Worm (Caenorhabditis elegans) whole organism, L1 larva: ENCODE results near the gene flp-34.

Source experiments
- C16A3.4 ChIP-seq: fragments of 150-350 bp; optimal IDR thresholded peaks from 2 replicates; lab custom pipeline; 2014; ENCODE audit warnings: missing biosample characterization, missing genetic modification characterization
- Y116A8C.19 ChIP-seq: sonication (generic microtip); optimal IDR thresholded peaks from 2 replicates; lab custom pipeline; 2016; ENCODE audit warnings: missing compliant biosample characterization, missing genetic modification characterization, borderline replicate concordance
- aha-1 ChIP-seq: fragments of 150-350 bp; optimal IDR thresholded peaks from 2 replicates; lab custom pipeline; 2014; ENCODE audit warnings: missing biosample characterization, missing genetic modification characterization
- alr-1 ChIP-seq: fragments of 200-800 bp; sonication (Bioruptor generic); optimal IDR thresholded peaks from 2 replicates; lab custom pipeline; 2018; ENCODE audit warnings: borderline replicate concordance, mild to moderate bottlenecking, missing genetic modification characterization, missing compliant biosample characterization
- aly-2 ChIP-seq: fragments of 150-350 bp; optimal IDR thresholded peaks from 2 replicates; lab custom pipeline; 2014; ENCODE audit warnings: missing biosample characterization, missing genetic modification characterization
- ama-1 ChIP-seq: fragments of 150-350 bp; optimal IDR thresholded peaks from 2 replicates; lab custom pipeline; 2014
- ceh-90 ChIP-seq: sonication (generic microtip); optimal IDR thresholded peaks from 2 replicates; lab custom pipeline; 2016; ENCODE audit warnings: missing genetic modification characterization, missing compliant biosample characterization
- efl-1 ChIP-seq, 4 experiments: fragments of 150-350 bp; optimal IDR thresholded peaks in 3 of 4; peaks in 1 of 4; 1 replicate in 1 of 4; 2 replicates in 3 of 4; lab custom pipeline; 2014; ENCODE audit warnings: missing biosample characterization in 2 of 4, missing genetic modification characterization in 2 of 4, missing genetic modification reagents in 2 of 4
- egl-27 ChIP-seq, 2 experiments: fragments of 150-350 bp in 1 of 2; sonication (generic microtip); optimal IDR thresholded peaks; 3 replicates each; lab custom pipeline; 2017 to 2018; ENCODE audit warnings: missing biosample characterization in 2 of 2, missing genetic modification characterization in 2 of 2, missing genetic modification reagents in 2 of 2
- ets-5 ChIP-seq: fragments of 200-800 bp; sonication (Bioruptor generic); IDR thresholded peaks from 2 replicates; pipeline ENCODE4 v1.3.6; 2022; ENCODE audit warnings: missing genetic modification characterization, missing compliant biosample characterization
- fkh-10 ChIP-seq: sonication (generic microtip); optimal IDR thresholded peaks from 2 replicates; lab custom pipeline; 2017; ENCODE audit warnings: missing biosample characterization, missing genetic modification reagents, missing genetic modification characterization
- fkh-8 ChIP-seq: sonication (generic microtip); optimal IDR thresholded peaks from 2 replicates; lab custom pipeline; 2016; ENCODE audit warnings: mild to moderate bottlenecking, missing genetic modification characterization, missing compliant biosample characterization
- hlh-4 ChIP-seq: sonication (generic microtip); optimal IDR thresholded peaks from 2 replicates; lab custom pipeline; 2016; ENCODE audit warnings: mild to moderate bottlenecking, missing genetic modification characterization, missing compliant biosample characterization
- hpl-2 ChIP-seq: fragments of 150-350 bp; optimal IDR thresholded peaks from 2 replicates; lab custom pipeline; 2014; ENCODE audit warnings: missing biosample characterization, missing genetic modification reagents, missing genetic modification characterization
- jun-1 ChIP-seq: fragments of 150-350 bp; optimal IDR thresholded peaks from 2 replicates; lab custom pipeline; 2014; ENCODE audit warnings: missing biosample characterization, missing genetic modification reagents, missing genetic modification characterization
- lin-13 ChIP-seq: fragments of 150-350 bp; optimal IDR thresholded peaks from 2 replicates; lab custom pipeline; 2014; ENCODE audit warnings: missing biosample characterization, missing genetic modification reagents, missing genetic modification characterization
- lin-14 ChIP-seq: fragments of 200-800 bp; sonication (Bioruptor generic); optimal IDR thresholded peaks from 2 replicates; lab custom pipeline; 2018; ENCODE audit warnings: mild to moderate bottlenecking, missing genetic modification characterization, moderate library complexity, missing compliant biosample characterization
- lin-35 ChIP-seq, 2 experiments: fragments of 150-350 bp; optimal IDR thresholded peaks; 2 replicates each; lab custom pipeline; 2014; ENCODE audit warnings: missing biosample characterization in 2 of 2, missing genetic modification characterization in 2 of 2, missing genetic modification reagents in 2 of 2
- lin-39 ChIP-seq: fragments of 150-350 bp; optimal IDR thresholded peaks from 2 replicates; lab custom pipeline; 2014; ENCODE audit warnings: missing biosample characterization, missing genetic modification reagents, missing genetic modification characterization
- mab-9 ChIP-seq: fragments of 200-800 bp; sonication (Bioruptor generic); IDR thresholded peaks from 2 replicates; pipeline ENCODE4 v1.3.6; 2022; ENCODE audit warnings: missing genetic modification reagents, missing genetic modification characterization, missing compliant biosample characterization
- mef-2 ChIP-seq: fragments of 150-350 bp; optimal IDR thresholded peaks from 2 replicates; lab custom pipeline; 2014; ENCODE audit warnings: missing biosample characterization, missing genetic modification characterization
- mep-1 ChIP-seq: fragments of 150-350 bp; optimal IDR thresholded peaks from 2 replicates; lab custom pipeline; 2014; ENCODE audit warnings: missing biosample characterization, missing genetic modification characterization
- nhr-11 ChIP-seq: fragments of 150-350 bp; optimal IDR thresholded peaks from 2 replicates; lab custom pipeline; 2014; ENCODE audit warnings: missing biosample characterization, missing genetic modification characterization
- nhr-237 ChIP-seq: fragments of 150-350 bp; optimal IDR thresholded peaks from 2 replicates; lab custom pipeline; 2014; ENCODE audit warnings: missing biosample characterization, missing genetic modification characterization
- nhr-47 ChIP-seq: sonication (generic microtip); optimal IDR thresholded peaks from 2 replicates; lab custom pipeline; 2016; ENCODE audit warnings: mild to moderate bottlenecking, missing genetic modification characterization, moderate library complexity, missing compliant biosample characterization
- nhr-71 ChIP-seq: sonication (generic microtip); optimal IDR thresholded peaks from 2 replicates; lab custom pipeline; 2016; ENCODE audit warnings: mild to moderate bottlenecking, missing genetic modification characterization, moderate library complexity, missing compliant biosample characterization
- nhr-77 ChIP-seq: fragments of 150-350 bp; optimal IDR thresholded peaks from 2 replicates; lab custom pipeline; 2014; ENCODE audit warnings: missing biosample characterization, missing genetic modification characterization
- nhr-84 ChIP-seq: sonication (generic microtip); optimal IDR thresholded peaks from 2 replicates; lab custom pipeline; 2017; ENCODE audit warnings: missing biosample characterization, missing genetic modification characterization
- nhr-90 ChIP-seq: sonication (generic microtip); optimal IDR thresholded peaks from 2 replicates; lab custom pipeline; 2016; ENCODE audit warnings: mild to moderate bottlenecking, missing genetic modification characterization, missing compliant biosample characterization; ENCODE audit not compliant: poor library complexity
- pax-3 ChIP-seq: fragments of 200-800 bp; sonication (Bioruptor generic); optimal IDR thresholded peaks from 2 replicates; lab custom pipeline; 2018; ENCODE audit warnings: mild to moderate bottlenecking, missing genetic modification characterization, moderate library complexity, missing compliant biosample characterization
- skn-1 ChIP-seq: fragments of 150-350 bp; optimal IDR thresholded peaks from 2 replicates; lab custom pipeline; 2014; ENCODE audit warnings: missing biosample characterization, missing genetic modification characterization
- snpc-4 ChIP-seq: fragments of 150-350 bp; optimal IDR thresholded peaks from 2 replicates; lab custom pipeline; 2014; ENCODE audit warnings: missing biosample characterization, missing genetic modification characterization
- sox-4 ChIP-seq: sonication (generic microtip); optimal IDR thresholded peaks from 2 replicates; lab custom pipeline; 2016; ENCODE audit warnings: missing genetic modification characterization, missing compliant biosample characterization
- swsn-7 ChIP-seq: sonication (generic microtip); optimal IDR thresholded peaks from 2 replicates; lab custom pipeline; 2016; ENCODE audit warnings: missing genetic modification characterization, missing compliant biosample characterization
- tlp-1 ChIP-seq: fragments of 150-350 bp; optimal IDR thresholded peaks from 2 replicates; lab custom pipeline; 2014; ENCODE audit warnings: missing biosample characterization, missing genetic modification characterization
- unc-62 ChIP-seq: fragments of 150-350 bp; optimal IDR thresholded peaks from 2 replicates; lab custom pipeline; 2014; ENCODE audit warnings: missing biosample characterization, missing genetic modification reagents, missing genetic modification characterization
- unc-98 ChIP-seq: fragments of 200-800 bp; sonication (Bioruptor generic); IDR thresholded peaks from 2 replicates; pipeline ENCODE4 v1.3.6; 2022; ENCODE audit warnings: missing genetic modification characterization, missing compliant biosample characterization
- xbp-1 ChIP-seq: sonication (generic microtip); optimal IDR thresholded peaks from 2 replicates; lab custom pipeline; 2016; ENCODE audit warnings: missing genetic modification characterization, missing compliant biosample characterization
- zag-1 ChIP-seq: fragments of 150-350 bp; optimal IDR thresholded peaks from 2 replicates; lab custom pipeline; 2014; ENCODE audit warnings: missing biosample characterization, missing genetic modification characterization
- ztf-11 ChIP-seq, 2 experiments: sonication (generic microtip); optimal IDR thresholded peaks; 2 replicates each; lab custom pipeline; 2016 to 2017; ENCODE audit warnings: missing genetic modification characterization in 2 of 2, missing biosample characterization in 1 of 2, missing compliant biosample characterization in 1 of 2

flp-34 gene

ce11 chrV:1003826-1004225, 29.4 kb downstream of the flp-34 start (continued):
- TF ChIP-seq ets-5, result no peak
- TF ChIP-seq alr-1 (tag; lab: Kevin White, UChicago), result no peak
- no peak for TF ChIP-seq mef-2 (tag; lab: Kevin White, UChicago)
- TF ChIP-seq swsn-7 (tag; lab: Kevin White, UChicago), result peak; percentile 81
- peak; percentile 96 for TF ChIP-seq pax-3 (tag; lab: Kevin White, UChicago)
- peak; percentile 31 for TF ChIP-seq lin-13 (GFP tag; lab: Kevin White, UChicago)
- TF ChIP-seq C16A3.4 (tag; lab: Kevin White, UChicago), result peak; percentile 69
- peak; percentile 57 for TF ChIP-seq mep-1 (tag; lab: Kevin White, UChicago)
- peak; percentile 93 for TF ChIP-seq nhr-47 (tag; lab: Kevin White, UChicago)
- peak; percentile 52 for TF ChIP-seq lin-39 (tag; lab: Kevin White, UChicago)
- TF ChIP-seq hlh-4 (tag; lab: Kevin White, UChicago), result peak; percentile 38
- TF ChIP-seq egl-27 (tag; optimal IDR thresholded peaks at IDR 0.05; lab: Kevin White, UChicago), result no peak
- peak; percentile 95 for TF ChIP-seq nhr-90 (tag; lab: Kevin White, UChicago)
- TF ChIP-seq sox-4 (tag; lab: Kevin White, UChicago), result peak; percentile 86
- TF ChIP-seq nhr-71 (tag; lab: Kevin White, UChicago), result peak; percentile 92
- peak; percentile 20 for TF ChIP-seq fkh-10
- TF ChIP-seq ceh-90, result peak; percentile 81
- TF ChIP-seq fkh-8 (tag; lab: Kevin White, UChicago), result peak; percentile 92
- TF ChIP-seq ztf-11 (tag; optimal IDR thresholded peaks at IDR 0.05; lab: Kevin White, UChicago), result peak in 1 of 2 experiments; percentile 99
- no peak for TF ChIP-seq nhr-11 (tag; lab: Kevin White, UChicago)
- TF ChIP-seq ama-1 (lab: Kevin White, UChicago), result no peak
- TF ChIP-seq unc-98 (GFP tag; lab: Robert Waterston, UW), result peak; percentile 97
- TF ChIP-seq lin-14 (GFP tag; lab: Kevin White, UChicago), result no peak
- no peak for TF ChIP-seq jun-1 (tag; lab: Kevin White, UChicago)
- peak; percentile 52 for TF ChIP-seq Y116A8C.19 (tag; lab: Kevin White, UChicago)
- no peak for TF ChIP-seq zag-1
- no peak for TF ChIP-seq unc-62 (GFP tag; lab: Kevin White, UChicago)
- no peak for TF ChIP-seq tlp-1 (tag; lab: Kevin White, UChicago)
- peak; percentile 76 for TF ChIP-seq mab-9
- TF ChIP-seq snpc-4, result no peak
- peak; percentile 61 for TF ChIP-seq hpl-2 (GFP tag; lab: Kevin White, UChicago)

- TF ChIP-seq aha-1 (no peak), xbp-1 (tag; lab: Kevin White, UChicago) (no peak), fkh-8 (tag; lab: Kevin White, UChicago) (no peak), efl-1 (optimal IDR thresholded peaks at IDR 0.05; lab: Kevin White, UChicago) (no peak), efl-1 (GFP tag; optimal IDR thresholded peaks at IDR 0.05 in 1 of 2; lab: Kevin White, UChicago) (peak in 1 of 2 experiments; percentile 78), nhr-237 (no peak), nhr-77 (tag; lab: Kevin White, UChicago) (no peak), hlh-4 (tag; lab: Kevin White, UChicago) (no peak), ets-5 (0 out of 2 replicates have a peak, but pooled peaks have one; percentile 68)
These were observed 29.8 kb downstream of the flp-34 start, which contains the start of gene Y50D4C.5 for ce11 chrV:1003400-1003799. Y50D4C.5 (minus strand) TSS chrV:1003744.

- TF ChIP-seq jun-1 (tag; lab: Kevin White, UChicago) (no peak), ztf-11 (tag; optimal IDR thresholded peaks at IDR 0.05; lab: Kevin White, UChicago) (peak in 1 of 2 experiments; percentile 32)
These were observed 32.0 kb downstream of the flp-34 start for ce11 chrV:1001163-1001562.

ce11 chrV:995635-996034, 37.6 kb downstream of the flp-34 start:
- no peak for TF ChIP-seq nhr-84
- no peak for TF ChIP-seq nhr-237
- no peak for TF ChIP-seq lin-35 (GFP tag; optimal IDR thresholded peaks at IDR 0.05; lab: Kevin White, UChicago)
- no peak for TF ChIP-seq nhr-11 (tag; lab: Kevin White, UChicago)
- no peak for TF ChIP-seq lin-13 (GFP tag; lab: Kevin White, UChicago)
- TF ChIP-seq aly-2 (tag; lab: Kevin White, UChicago), result no peak
- no peak for TF ChIP-seq ama-1 (lab: Kevin White, UChicago)
- no peak for TF ChIP-seq nhr-71 (tag; lab: Kevin White, UChicago)
- TF ChIP-seq skn-1 (tag; lab: Kevin White, UChicago), result no peak
- no peak for TF ChIP-seq fkh-10
- no peak for TF ChIP-seq xbp-1 (tag; lab: Kevin White, UChicago)
- no peak for TF ChIP-seq fkh-8 (tag; lab: Kevin White, UChicago)
- TF ChIP-seq, all 84 proteins: peak for 0
